Worm (Caenorhabditis elegans) whole organism, L2 larva: Measurements from ENCODE around the gene Y66D12A.3.

Experiments
- C34F6.9 ChIP-seq: fragments of 150-350 bp; optimal IDR thresholded peaks from 2 replicates; lab custom pipeline; 2014; ENCODE audit warnings: missing biosample characterization, missing genetic modification characterization
- F13H6.1 ChIP-seq: sonication (generic microtip); optimal IDR thresholded peaks from 2 replicates; lab custom pipeline; 2016; ENCODE audit warnings: missing genetic modification characterization, missing compliant biosample characterization
- R02D3.7 ChIP-seq: fragments of 150-350 bp; optimal IDR thresholded peaks from 2 replicates; lab custom pipeline; 2014; ENCODE audit warnings: missing biosample characterization, missing genetic modification characterization
- alr-1 ChIP-seq: fragments of 150-350 bp; optimal IDR thresholded peaks from 2 replicates; lab custom pipeline; 2014; ENCODE audit warnings: missing biosample characterization, missing genetic modification characterization
- aly-2 ChIP-seq: fragments of 150-350 bp; optimal IDR thresholded peaks from 2 replicates; lab custom pipeline; 2014; ENCODE audit warnings: missing biosample characterization, missing genetic modification characterization
- ama-1 ChIP-seq: fragments of 150-350 bp; optimal IDR thresholded peaks from 2 replicates; lab custom pipeline; 2018; ENCODE audit warnings: inconsistent platforms
- ceh-82 ChIP-seq: fragments of 150-350 bp; optimal IDR thresholded peaks from 2 replicates; lab custom pipeline; 2014; ENCODE audit warnings: missing biosample characterization, missing genetic modification characterization
- crh-2 ChIP-seq: sonication (generic microtip); optimal IDR thresholded peaks from 2 replicates; lab custom pipeline; 2017; ENCODE audit warnings: missing biosample characterization, missing genetic modification characterization
- dmd-4 ChIP-seq: sonication (generic microtip); optimal IDR thresholded peaks from 2 replicates; lab custom pipeline; 2017; ENCODE audit warnings: missing biosample characterization, missing genetic modification characterization
- egl-27 ChIP-seq: sonication (generic microtip); optimal IDR thresholded peaks from 3 replicates; lab custom pipeline; 2017; ENCODE audit warnings: missing biosample characterization, missing genetic modification reagents, missing genetic modification characterization
- elt-1 ChIP-seq: fragments of 150-350 bp; optimal IDR thresholded peaks from 2 replicates; lab custom pipeline; 2014; ENCODE audit warnings: missing biosample characterization, missing genetic modification characterization
- elt-3 ChIP-seq: sonication (generic microtip); optimal IDR thresholded peaks from 2 replicates; lab custom pipeline; 2017; ENCODE audit warnings: missing biosample characterization, missing genetic modification characterization
- gmeb-1 ChIP-seq: fragments of 150-350 bp; optimal IDR thresholded peaks from 2 replicates; lab custom pipeline; 2014; ENCODE audit warnings: missing biosample characterization, missing genetic modification characterization
- lin-11 ChIP-seq: fragments of 150-350 bp; sonication (generic microtip); optimal IDR thresholded peaks from 2 replicates; lab custom pipeline; 2014; ENCODE audit warnings: missing biosample characterization, missing genetic modification characterization, inconsistent platforms, mixed read lengths
- lin-39 ChIP-seq: fragments of 150-350 bp; optimal IDR thresholded peaks from 2 replicates; lab custom pipeline; 2014; ENCODE audit warnings: missing biosample characterization, missing genetic modification reagents, missing genetic modification characterization
- lsy-2 ChIP-seq, 2 experiments: fragments of 150-350 bp in 1 of 2; sonication (generic microtip) in 1 of 2; optimal IDR thresholded peaks; 2 replicates each; lab custom pipeline; 2014 to 2017; ENCODE audit warnings: missing biosample characterization in 2 of 2, missing genetic modification characterization in 2 of 2
- mbf-1 ChIP-seq: sonication (generic microtip); optimal IDR thresholded peaks from 2 replicates; lab custom pipeline; 2017; ENCODE audit warnings: missing biosample characterization, missing genetic modification characterization
- nhr-12 ChIP-seq: fragments of 150-350 bp; optimal IDR thresholded peaks from 2 replicates; lab custom pipeline; 2014; ENCODE audit warnings: missing biosample characterization, missing genetic modification characterization
- nhr-129 ChIP-seq: fragments of 150-350 bp; optimal IDR thresholded peaks from 2 replicates; lab custom pipeline; 2014; ENCODE audit warnings: missing biosample characterization, missing genetic modification characterization
- nhr-21 ChIP-seq: fragments of 150-350 bp; optimal IDR thresholded peaks from 2 replicates; lab custom pipeline; 2014; ENCODE audit warnings: missing biosample characterization, missing genetic modification characterization
- nhr-23 ChIP-seq: fragments of 150-350 bp; optimal IDR thresholded peaks from 2 replicates; lab custom pipeline; 2014; ENCODE audit warnings: missing biosample characterization, missing genetic modification reagents, missing genetic modification characterization
- nhr-237 ChIP-seq: fragments of 150-350 bp; optimal IDR thresholded peaks from 2 replicates; lab custom pipeline; 2014; ENCODE audit warnings: missing biosample characterization, missing genetic modification characterization
- nhr-25 ChIP-seq: fragments of 150-350 bp; sonication (generic microtip); optimal IDR thresholded peaks from 3 replicates; lab custom pipeline; 2014; ENCODE audit warnings: missing biosample characterization, missing genetic modification characterization
- nhr-6 ChIP-seq: fragments of 150-350 bp; optimal IDR thresholded peaks from 2 replicates; lab custom pipeline; 2014; ENCODE audit warnings: missing biosample characterization, missing genetic modification characterization
- nhr-77 ChIP-seq: fragments of 150-350 bp; optimal IDR thresholded peaks from 2 replicates; lab custom pipeline; 2014; ENCODE audit warnings: missing biosample characterization, missing genetic modification characterization
- peb-1 ChIP-seq: fragments of 150-350 bp; optimal IDR thresholded peaks from 2 replicates; lab custom pipeline; 2014; ENCODE audit warnings: missing biosample characterization, missing genetic modification characterization
- sem-4 ChIP-seq: fragments of 150-350 bp; optimal IDR thresholded peaks from 2 replicates; lab custom pipeline; 2014; ENCODE audit warnings: missing biosample characterization, missing genetic modification reagents, missing genetic modification characterization
- skn-1 ChIP-seq: sonication (generic microtip); optimal IDR thresholded peaks from 2 replicates; lab custom pipeline; 2017; ENCODE audit warnings: missing biosample characterization, missing genetic modification characterization
- sma-3 ChIP-seq: sonication (generic microtip); optimal IDR thresholded peaks from 2 replicates; lab custom pipeline; 2016; ENCODE audit warnings: missing genetic modification reagents, missing genetic modification characterization, missing compliant biosample characterization
- sma-9 ChIP-seq, 2 experiments: fragments of 150-350 bp in 1 of 2; sonication (generic microtip) in 1 of 2; optimal IDR thresholded peaks; 2 replicates each; lab custom pipeline; 2014 to 2016; ENCODE audit warnings: missing genetic modification characterization in 2 of 2, mild to moderate bottlenecking in 1 of 2, missing biosample characterization in 1 of 2, missing compliant biosample characterization in 1 of 2, missing genetic modification reagents in 1 of 2, moderate library complexity in 1 of 2
- snpc-4 ChIP-seq: fragments of 150-350 bp; optimal IDR thresholded peaks from 2 replicates; lab custom pipeline; 2014; ENCODE audit warnings: missing biosample characterization, missing genetic modification characterization
- unc-62 ChIP-seq: fragments of 150-350 bp; optimal IDR thresholded peaks from 2 replicates; lab custom pipeline; 2014; ENCODE audit warnings: missing biosample characterization, missing genetic modification reagents, missing genetic modification characterization
- ztf-1 ChIP-seq: fragments of 200-800 bp; sonication (Bioruptor generic); conservative IDR thresholded peaks from 2 replicates; pipeline ENCODE4 v1.3.6; 2022; ENCODE audit warnings: missing genetic modification characterization, missing compliant biosample characterization
- ztf-11 ChIP-seq: sonication (generic microtip); optimal IDR thresholded peaks from 2 replicates; lab custom pipeline; 2017; ENCODE audit warnings: missing biosample characterization, missing genetic modification characterization
- ztf-4 ChIP-seq: fragments of 150-350 bp; optimal IDR thresholded peaks from 2 replicates; lab custom pipeline; 2014; ENCODE audit warnings: missing biosample characterization, missing genetic modification characterization

The Y66D12A.3 gene

DNA sequence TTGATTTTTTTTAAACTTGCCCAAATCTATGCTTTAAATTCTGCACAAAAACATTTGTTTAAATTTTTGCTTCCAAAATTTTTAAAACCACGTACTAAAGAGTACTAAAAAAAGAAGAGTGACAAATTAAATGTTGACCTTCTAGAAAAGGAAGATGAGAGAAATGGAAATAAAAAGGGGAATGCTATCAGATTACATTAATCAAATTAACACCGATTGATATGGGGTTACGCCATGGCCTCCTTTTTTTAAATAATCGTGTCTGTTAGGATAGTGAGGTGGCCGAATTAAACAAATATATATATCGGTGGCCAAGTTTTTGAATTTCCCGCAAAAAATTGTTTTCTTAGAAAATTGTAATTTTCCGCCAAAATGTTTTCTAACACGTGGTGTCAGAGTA lies 43.4 kb downstream of the Y66D12A.3 start:
- TF ChIP-seq F13H6.1: no peak
- TF ChIP-seq C34F6.9: no peak
- no peak for TF ChIP-seq alr-1 (tag; lab: Kevin White, UChicago)
- TF ChIP-seq elt-3 (tag; lab: Kevin White, UChicago): no peak
- no peak for TF ChIP-seq sma-3

- TF ChIP-seq sma-9 (GFP tag; optimal IDR thresholded peaks at IDR 0.05; lab: Kevin White, UChicago): no peak
- no peak for TF ChIP-seq sma-9 (tag; optimal IDR thresholded peaks at IDR 0.05; lab: Kevin White, UChicago)
- TF ChIP-seq mbf-1: no peak
- no peak for TF ChIP-seq nhr-25 (tag; lab: Kevin White, UChicago)
- no peak for TF ChIP-seq nhr-77 (tag; lab: Kevin White, UChicago)
- TF ChIP-seq lin-11 (tag; lab: Kevin White, UChicago): no peak
- TF ChIP-seq nhr-21 (tag; lab: Kevin White, UChicago): no peak
- no peak for TF ChIP-seq nhr-237
- TF ChIP-seq R02D3.7: no peak
- TF ChIP-seq ztf-1: no peak
- no peak for TF ChIP-seq alr-1 (tag; lab: Kevin White, UChicago)
- no peak for TF ChIP-seq crh-2 (tag; lab: Kevin White, UChicago)
- TF ChIP-seq lsy-2 (tag; optimal IDR thresholded peaks at IDR 0.05; lab: Kevin White, UChicago): no peak
- no peak for TF ChIP-seq ztf-4 (tag; lab: Kevin White, UChicago)
- TF ChIP-seq peb-1: no peak
- no peak for TF ChIP-seq egl-27
- no peak for TF ChIP-seq lin-39 (tag; lab: Kevin White, UChicago)
- no peak for TF ChIP-seq unc-62 (GFP tag; lab: Kevin White, UChicago)
- no peak for TF ChIP-seq dmd-4 (tag; lab: Kevin White, UChicago)
- no peak for TF ChIP-seq elt-1 (tag; lab: Kevin White, UChicago)
Measured at ce11 chrIII:11633444-11633843, 44.4 kb downstream of the Y66D12A.3 start.

- TF ChIP-seq nhr-12 (tag; lab: Kevin White, UChicago): no peak
- no peak for TF ChIP-seq ztf-11 (tag; lab: Kevin White, UChicago)
- TF ChIP-seq dmd-4 (tag; lab: Kevin White, UChicago): no peak
- no peak for TF ChIP-seq sma-9 (GFP tag; optimal IDR thresholded peaks at IDR 0.05; lab: Kevin White, UChicago)
- no peak for TF ChIP-seq sma-9 (tag; optimal IDR thresholded peaks at IDR 0.05; lab: Kevin White, UChicago)
- no peak for TF ChIP-seq nhr-23
- no peak for TF ChIP-seq elt-1 (tag; lab: Kevin White, UChicago)
- no peak for TF ChIP-seq skn-1 (tag; lab: Kevin White, UChicago)
- no peak for TF ChIP-seq aly-2 (tag; lab: Kevin White, UChicago)
- TF ChIP-seq snpc-4 (tag; lab: Kevin White, UChicago): no peak
Measured at ce11 chrIII:11635000-11635399, 46.0 kb downstream of the Y66D12A.3 start.

- no peak for TF ChIP-seq elt-3 (tag; lab: Kevin White, UChicago)
- no peak for TF ChIP-seq unc-62 (GFP tag; lab: Kevin White, UChicago)
- TF ChIP-seq ceh-82 (tag; lab: Kevin White, UChicago): no peak
Measured at ce11 chrIII:11636740-11637139, 47.7 kb downstream of the Y66D12A.3 start, which contains the start of gene tbx-33. TSS of gene tbx-33 (minus strand) at chrIII:11636840.

DNA sequence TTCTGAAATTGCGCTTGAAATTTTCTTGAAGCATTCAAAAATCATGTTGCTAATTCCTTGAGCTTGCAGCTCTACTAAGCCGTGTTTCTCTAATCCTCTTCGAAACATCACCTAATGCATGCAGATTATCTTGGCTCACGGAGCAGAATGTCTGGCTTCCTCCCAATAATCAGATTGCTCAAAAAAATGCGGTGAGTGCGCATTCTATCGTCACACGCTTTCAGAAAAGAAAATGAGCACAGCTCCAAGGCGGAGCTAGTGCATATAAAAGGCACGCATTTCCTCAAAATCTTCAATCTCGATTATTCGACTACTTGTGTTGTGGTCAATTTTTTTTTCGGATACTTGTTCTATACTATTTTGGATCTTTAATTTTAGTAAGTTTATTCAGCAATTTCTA lies 52.3 kb downstream of the Y66D12A.3 start:
- TF ChIP-seq sem-4 (tag; lab: Kevin White, UChicago) (peak; percentile 63), nhr-129 (tag; lab: Kevin White, UChicago) (peak; percentile 44), lsy-2 (tag; optimal IDR thresholded peaks at IDR 0.05; lab: Kevin White, UChicago) (peak; percentile 8 to 45), ama-1 (peak; percentile 10), nhr-6 (tag; lab: Kevin White, UChicago) (peak; percentile 3), sma-9 (GFP tag; optimal IDR thresholded peaks at IDR 0.05; lab: Kevin White, UChicago) (peak; percentile 40), sma-9 (tag; optimal IDR thresholded peaks at IDR 0.05; lab: Kevin White, UChicago) (no peak), gmeb-1 (tag; lab: Kevin White, UChicago) (no peak), ztf-4 (tag; lab: Kevin White, UChicago) (no peak), C34F6.9 (peak; percentile 62)
